Worm (Caenorhabditis elegans) whole organism, L4 larva: ENCODE measurements around the gene cri-2.

Experiments
- aha-1 ChIP-seq: fragments of 150-350 bp; peaks from one replicate; lab custom pipeline; 2014; ENCODE audit warnings: missing biosample characterization, missing genetic modification characterization
- lin-15B ChIP-seq: fragments of 150-350 bp; sonication (generic microtip); optimal IDR thresholded peaks from 3 replicates; lab custom pipeline; 2014; ENCODE audit warnings: missing biosample characterization, missing genetic modification characterization
- unc-39 ChIP-seq: sonication (generic microtip); optimal IDR thresholded peaks from 2 replicates; lab custom pipeline; 2017; ENCODE audit warnings: missing biosample characterization, missing genetic modification characterization
- unc-62 ChIP-seq, 3 experiments: fragments of 150-350 bp in 1 of 3; sonication (generic microtip); optimal IDR thresholded peaks in 2 of 3; peaks in 1 of 3; 1 replicate in 1 of 3; 2 replicates in 2 of 3; lab custom pipeline; 2014 to 2017; ENCODE audit warnings: missing biosample characterization in 3 of 3, missing genetic modification characterization in 3 of 3, missing genetic modification reagents in 3 of 3, missing genotype in 1 of 3
- zag-1 ChIP-seq: fragments of 150-350 bp; optimal IDR thresholded peaks from 2 replicates; lab custom pipeline; 2014; ENCODE audit warnings: missing biosample characterization, missing genetic modification characterization

DNA sequence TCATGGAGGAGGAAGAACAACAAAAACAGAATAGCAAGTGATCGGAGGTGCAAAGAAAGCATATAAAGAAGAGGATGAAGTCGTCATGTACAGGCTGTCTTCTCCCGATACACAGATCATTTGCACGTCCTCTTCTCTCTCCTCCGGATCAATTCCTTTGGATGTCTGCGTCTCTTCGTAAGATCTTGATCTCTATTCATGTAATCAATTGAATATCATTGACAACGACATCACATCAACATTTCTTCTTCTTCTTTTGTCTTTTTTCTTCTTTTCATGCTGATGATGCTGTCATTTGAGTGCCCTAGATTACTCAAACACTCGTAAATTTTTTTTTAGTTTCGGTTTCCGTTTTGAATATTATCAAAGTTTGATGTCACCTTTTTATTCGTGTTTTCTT, 36.7 kb downstream of the cri-2 start, which contains the start of gene rol-3:
- TF ChIP-seq aha-1 (tag; lab: Kevin White, UChicago) (no peak), unc-62 (GFP tag; optimal IDR thresholded peaks at IDR 0.05 in 1 of 2; lab: Kevin White, UChicago) (no peak), unc-62 (tag; optimal IDR thresholded peaks at IDR 0.05; lab: Kevin White, UChicago) (no peak), zag-1 (tag; lab: Kevin White, UChicago) (no peak), unc-39 (tag; lab: Kevin White, UChicago) (no peak), lin-15B (no peak)
